Worm (Caenorhabditis elegans) whole organism, late embryonic: ENCODE measurements around the gene T22B7.7.
A peak's percentile ranks its signal among the peaks of the same experiment; 100 is the strongest.

Experiments
- C38D4.7 ChIP-seq: fragments of 200-800 bp; sonication (Bioruptor generic); optimal IDR thresholded peaks from 2 replicates; lab custom pipeline; 2018; ENCODE audit warnings: mild to moderate bottlenecking, missing genetic modification characterization, moderate library complexity, missing compliant biosample characterization
- F13H6.1 ChIP-seq: sonication (generic microtip); optimal IDR thresholded peaks from 2 replicates; lab custom pipeline; 2016; ENCODE audit warnings: missing genetic modification characterization, missing compliant biosample characterization
- K02D7.2 ChIP-seq: sonication (generic microtip); optimal IDR thresholded peaks from 2 replicates; lab custom pipeline; 2017; ENCODE audit warnings: mild to moderate bottlenecking, missing genetic modification characterization, missing compliant biosample characterization
- Y22D7AL.16 ChIP-seq: sonication (generic microtip); optimal IDR thresholded peaks from 2 replicates; lab custom pipeline; 2016; ENCODE audit warnings: missing genetic modification characterization, missing compliant biosample characterization
- ahr-1 ChIP-seq: sonication (generic microtip); optimal IDR thresholded peaks from 2 replicates; lab custom pipeline; 2016; ENCODE audit warnings: missing genetic modification characterization, missing compliant biosample characterization
- ama-1 ChIP-seq: fragments of 150-350 bp; optimal IDR thresholded peaks from 2 replicates; lab custom pipeline; 2014
- ceh-14 ChIP-seq: sonication (generic microtip); optimal IDR thresholded peaks from 2 replicates; lab custom pipeline; 2016; ENCODE audit warnings: missing genotype, missing genetic modification characterization, missing compliant biosample characterization
- ceh-18 ChIP-seq: sonication (generic microtip); optimal IDR thresholded peaks from 2 replicates; lab custom pipeline; 2016; ENCODE audit warnings: missing genetic modification characterization, missing compliant biosample characterization
- ceh-2 ChIP-seq: sonication (generic microtip); optimal IDR thresholded peaks from 2 replicates; lab custom pipeline; 2016; ENCODE audit warnings: missing genotype, missing genetic modification characterization, missing compliant biosample characterization
- ceh-24 ChIP-seq: sonication (generic microtip); optimal IDR thresholded peaks from 2 replicates; lab custom pipeline; 2016; ENCODE audit warnings: mild to moderate bottlenecking, missing genetic modification characterization, missing compliant biosample characterization
- ceh-31 ChIP-seq: sonication (generic microtip); optimal IDR thresholded peaks from 2 replicates; lab custom pipeline; 2016; ENCODE audit warnings: missing genetic modification characterization, missing compliant biosample characterization
- ceh-34 ChIP-seq: sonication (generic microtip); optimal IDR thresholded peaks from 2 replicates; lab custom pipeline; 2016; ENCODE audit warnings: mild to moderate bottlenecking, missing genetic modification characterization, missing compliant biosample characterization
- ceh-48 ChIP-seq: sonication (generic microtip); optimal IDR thresholded peaks from 2 replicates; lab custom pipeline; 2016; ENCODE audit warnings: missing genetic modification characterization, inconsistent platforms, missing compliant biosample characterization
- che-1 ChIP-seq: sonication (generic microtip); optimal IDR thresholded peaks from 2 replicates; lab custom pipeline; 2016; ENCODE audit warnings: mild to moderate bottlenecking, missing genetic modification characterization, missing compliant biosample characterization
- dmd-4 ChIP-seq: sonication (generic microtip); optimal IDR thresholded peaks from 2 replicates; lab custom pipeline; 2016; ENCODE audit warnings: borderline replicate concordance, missing genetic modification characterization, missing compliant biosample characterization
- dve-1 ChIP-seq: sonication (generic microtip); optimal IDR thresholded peaks from 2 replicates; lab custom pipeline; 2017; ENCODE audit warnings: antibody characterized with exemption, mild to moderate bottlenecking, missing genetic modification characterization, missing compliant biosample characterization
- elt-2 ChIP-seq: sonication (generic microtip); optimal IDR thresholded peaks from 2 replicates; lab custom pipeline; 2016; ENCODE audit warnings: missing genetic modification reagents, missing genetic modification characterization, missing compliant biosample characterization
- ets-4 ChIP-seq: sonication (generic microtip); optimal IDR thresholded peaks from 2 replicates; lab custom pipeline; 2016; ENCODE audit warnings: missing genetic modification characterization, missing compliant biosample characterization
- eyg-1 ChIP-seq: sonication (generic microtip); optimal IDR thresholded peaks from 2 replicates; lab custom pipeline; 2016; ENCODE audit warnings: missing genotype, missing genetic modification characterization, missing compliant biosample characterization
- fax-1 ChIP-seq: sonication (generic microtip); optimal IDR thresholded peaks from 2 replicates; lab custom pipeline; 2016; ENCODE audit warnings: missing genotype, missing genetic modification characterization, missing compliant biosample characterization
- fkh-10 ChIP-seq: fragments of 150-350 bp; optimal IDR thresholded peaks from 2 replicates; lab custom pipeline; 2014; ENCODE audit warnings: missing biosample characterization, missing genetic modification reagents, missing genetic modification characterization
- fkh-6 ChIP-seq: sonication (generic microtip); optimal IDR thresholded peaks from 2 replicates; lab custom pipeline; 2016; ENCODE audit warnings: missing genetic modification characterization, missing compliant biosample characterization
- hlh-15 ChIP-seq: sonication (generic microtip); optimal IDR thresholded peaks from 2 replicates; lab custom pipeline; 2016; ENCODE audit warnings: missing genetic modification characterization, missing compliant biosample characterization
- hlh-30 ChIP-seq: sonication (generic microtip); optimal IDR thresholded peaks from 2 replicates; lab custom pipeline; 2017; ENCODE audit warnings: antibody characterized with exemption, missing genetic modification characterization, missing compliant biosample characterization; ENCODE audit not compliant: insufficient read depth
- hlh-6 ChIP-seq: sonication (generic microtip); optimal IDR thresholded peaks from 2 replicates; lab custom pipeline; 2016; ENCODE audit warnings: missing genotype, missing genetic modification characterization, missing compliant biosample characterization
- hlh-8 ChIP-seq: sonication (generic microtip); optimal IDR thresholded peaks from 2 replicates; lab custom pipeline; 2016; ENCODE audit warnings: missing genotype, missing genetic modification characterization, missing compliant biosample characterization
- lim-6 ChIP-seq: sonication (generic microtip); optimal IDR thresholded peaks from 2 replicates; lab custom pipeline; 2016; ENCODE audit warnings: missing genetic modification characterization, missing compliant biosample characterization
- madf-2 ChIP-seq: sonication (generic microtip); optimal IDR thresholded peaks from 2 replicates; lab custom pipeline; 2017; ENCODE audit warnings: missing genetic modification characterization, missing compliant biosample characterization
- mec-3 ChIP-seq: sonication (generic microtip); optimal IDR thresholded peaks from 2 replicates; lab custom pipeline; 2016; ENCODE audit warnings: borderline replicate concordance, missing genetic modification characterization, missing compliant biosample characterization
- nfya-1 ChIP-seq: sonication (generic microtip); optimal IDR thresholded peaks from 2 replicates; lab custom pipeline; 2017; ENCODE audit warnings: missing genetic modification characterization, mild to moderate bottlenecking, missing compliant biosample characterization, antibody characterized with exemption, moderate library complexity
- nhr-11 ChIP-seq: fragments of 150-350 bp; optimal IDR thresholded peaks from 2 replicates; lab custom pipeline; 2014; ENCODE audit warnings: missing biosample characterization, missing genetic modification characterization
- nhr-232 ChIP-seq: sonication (generic microtip); optimal IDR thresholded peaks from 2 replicates; lab custom pipeline; 2016; ENCODE audit warnings: missing genetic modification characterization, missing compliant biosample characterization
- pax-1 ChIP-seq: fragments of 150-350 bp; optimal IDR thresholded peaks from 2 replicates; lab custom pipeline; 2014; ENCODE audit warnings: missing biosample characterization, missing genetic modification characterization
- pha-2 ChIP-seq: sonication (generic microtip); optimal IDR thresholded peaks from 2 replicates; lab custom pipeline; 2017; ENCODE audit warnings: mild to moderate bottlenecking, missing genetic modification characterization, missing compliant biosample characterization
- pha-4 ChIP-seq: fragments of 150-350 bp; optimal IDR thresholded peaks from 2 replicates; lab custom pipeline; 2018; ENCODE audit warnings: missing biosample characterization, missing genetic modification reagents, missing genetic modification characterization
- pqm-1 ChIP-seq: sonication (generic microtip); optimal IDR thresholded peaks from 2 replicates; lab custom pipeline; 2016; ENCODE audit warnings: missing genetic modification characterization, missing compliant biosample characterization
- pros-1 ChIP-seq: fragments of 150-350 bp; optimal IDR thresholded peaks from 2 replicates; lab custom pipeline; 2014; ENCODE audit warnings: missing biosample characterization, missing genetic modification reagents, missing genetic modification characterization
- ref-2 ChIP-seq: sonication (generic microtip); optimal IDR thresholded peaks from 2 replicates; lab custom pipeline; 2016; ENCODE audit warnings: missing genetic modification characterization, missing compliant biosample characterization
- rnt-1 ChIP-seq: sonication (generic microtip); optimal IDR thresholded peaks from 2 replicates; lab custom pipeline; 2016; ENCODE audit warnings: missing genetic modification characterization, missing compliant biosample characterization
- sdc-2 ChIP-seq: sonication (generic microtip); optimal IDR thresholded peaks from 2 replicates; lab custom pipeline; 2016; ENCODE audit warnings: missing genotype, missing genetic modification characterization, missing compliant biosample characterization
- sox-2 ChIP-seq: fragments of 200-800 bp; sonication (Bioruptor generic); IDR thresholded peaks from 2 replicates; pipeline ENCODE4 v1.3.6; 2022; ENCODE audit warnings: missing genetic modification reagents, missing genetic modification characterization, missing compliant biosample characterization
- sox-4 ChIP-seq: sonication (generic microtip); optimal IDR thresholded peaks from 2 replicates; lab custom pipeline; 2017; ENCODE audit warnings: mild to moderate bottlenecking, missing genetic modification characterization, inconsistent platforms, missing compliant biosample characterization
- syd-9 ChIP-seq: sonication (generic microtip); optimal IDR thresholded peaks from 2 replicates; lab custom pipeline; 2016; ENCODE audit warnings: mild to moderate bottlenecking, missing genetic modification characterization, moderate library complexity, missing compliant biosample characterization
- ttx-3 ChIP-seq: sonication (generic microtip); optimal IDR thresholded peaks from 2 replicates; lab custom pipeline; 2016; ENCODE audit warnings: missing genetic modification reagents, missing genetic modification characterization, missing compliant biosample characterization
- unc-42 ChIP-seq: sonication (generic microtip); optimal IDR thresholded peaks from 2 replicates; lab custom pipeline; 2016; ENCODE audit warnings: missing genotype, missing genetic modification characterization, missing compliant biosample characterization
- unc-55 ChIP-seq: sonication (generic microtip); optimal IDR thresholded peaks from 2 replicates; lab custom pipeline; 2017; ENCODE audit warnings: missing biosample characterization, missing genetic modification reagents, missing genetic modification characterization

Gene T22B7.7

DNA sequence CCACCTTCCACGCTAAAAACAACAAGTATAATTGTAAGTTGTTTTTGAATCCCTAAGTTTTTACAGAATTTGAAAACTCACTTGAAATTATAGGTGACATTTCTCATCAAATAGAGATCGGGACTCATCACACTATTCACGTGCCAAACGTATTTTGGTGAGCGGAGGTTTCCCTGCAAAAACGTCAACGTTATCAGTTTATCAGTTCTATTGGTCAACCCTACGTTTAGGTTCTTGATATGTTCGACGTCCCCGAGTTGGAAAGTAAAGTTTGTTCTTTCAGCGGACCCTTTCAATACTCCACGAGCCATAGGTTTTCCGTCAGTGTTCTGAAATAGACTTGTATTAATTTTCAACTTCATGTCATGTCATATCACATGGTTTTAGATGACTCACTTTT lies 41.5 kb upstream of the T22B7.7 start:
- TF ChIP-seq sox-2, result no peak
- no peak for TF ChIP-seq ceh-14 (tag; lab: Kevin White, UChicago)
- TF ChIP-seq elt-2 (tag; lab: Kevin White, UChicago), result peak; percentile 7
- no peak for TF ChIP-seq unc-42 (tag; lab: Kevin White, UChicago)
- no peak for TF ChIP-seq F13H6.1
- TF ChIP-seq nhr-232, result no peak
- TF ChIP-seq pha-2 (tag; lab: Kevin White, UChicago), result no peak

DNA sequence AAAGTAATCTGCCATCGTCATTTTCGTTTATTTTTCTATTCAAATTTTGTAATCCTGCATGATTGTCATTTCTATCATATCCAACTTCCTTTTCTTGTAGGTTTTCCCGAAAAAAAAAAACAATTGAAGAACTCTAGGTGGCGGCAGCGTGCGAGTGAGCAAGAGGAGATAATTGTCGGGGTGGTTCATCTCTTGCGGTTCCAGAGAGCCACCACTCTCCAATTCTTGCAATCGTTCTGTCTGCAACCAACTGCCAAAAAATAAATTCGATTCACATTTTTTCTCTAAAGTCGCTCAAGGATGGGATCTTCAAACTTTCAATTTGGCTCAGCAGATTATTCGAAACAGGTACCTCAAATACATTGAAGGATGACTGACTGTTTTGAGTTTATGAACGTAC lies 38.2 kb upstream of the T22B7.7 start, which contains the start of gene W01C8.1:
W01C8.1 (plus strand) TSS at position 301 of the 400 bp plus-strand sequence.
- no peak for TF ChIP-seq hlh-15 (tag; lab: Kevin White, UChicago)
- TF ChIP-seq hlh-6 (tag; lab: Kevin White, UChicago), result no peak
- TF ChIP-seq rnt-1 (tag; lab: Kevin White, UChicago), result no peak
- TF ChIP-seq ceh-2 (tag; lab: Kevin White, UChicago), result no peak
- no peak for TF ChIP-seq C38D4.7 (GFP tag; lab: Kevin White, UChicago)
- no peak for TF ChIP-seq sox-4 (tag; lab: Kevin White, UChicago)
- no peak for TF ChIP-seq ahr-1
- TF ChIP-seq ttx-3 (tag; lab: Kevin White, UChicago), result no peak
- no peak for TF ChIP-seq hlh-30
- no peak for TF ChIP-seq fax-1 (tag; lab: Kevin White, UChicago)
- TF ChIP-seq ceh-18 (tag; lab: Kevin White, UChicago), result no peak
- TF ChIP-seq K02D7.2, result no peak
- TF ChIP-seq pha-4 (tag; lab: Kevin White, UChicago), result no peak
- TF ChIP-seq fkh-10 (GFP tag; lab: Kevin White, UChicago), result no peak
- no peak for TF ChIP-seq lim-6 (tag; lab: Kevin White, UChicago)
- no peak for TF ChIP-seq ceh-24
- TF ChIP-seq nhr-11 (tag; lab: Kevin White, UChicago), result no peak
- no peak for TF ChIP-seq nhr-232

DNA sequence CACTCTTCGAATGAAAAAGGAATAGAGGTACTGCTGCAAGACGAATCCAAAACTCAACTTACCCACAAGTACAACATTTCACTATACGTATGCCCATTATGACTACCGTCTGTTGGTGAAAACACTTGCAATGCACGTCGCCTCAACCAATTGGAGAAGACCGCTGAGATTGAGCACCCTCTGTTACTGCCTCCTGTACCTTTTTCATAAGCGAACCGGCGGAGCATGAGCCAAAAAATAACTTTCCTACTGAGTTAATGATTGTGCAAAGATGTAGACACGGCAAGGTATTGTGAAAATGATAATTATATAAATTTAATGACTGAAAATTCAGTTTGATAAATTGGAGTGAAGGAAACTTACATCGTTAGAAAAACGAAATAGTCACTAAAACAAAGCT lies 35.2 kb upstream of the T22B7.7 start:
- TF ChIP-seq pax-1 (tag; lab: Kevin White, UChicago) (no peak), sdc-2 (tag; lab: Kevin White, UChicago) (peak; percentile 90)

DNA sequence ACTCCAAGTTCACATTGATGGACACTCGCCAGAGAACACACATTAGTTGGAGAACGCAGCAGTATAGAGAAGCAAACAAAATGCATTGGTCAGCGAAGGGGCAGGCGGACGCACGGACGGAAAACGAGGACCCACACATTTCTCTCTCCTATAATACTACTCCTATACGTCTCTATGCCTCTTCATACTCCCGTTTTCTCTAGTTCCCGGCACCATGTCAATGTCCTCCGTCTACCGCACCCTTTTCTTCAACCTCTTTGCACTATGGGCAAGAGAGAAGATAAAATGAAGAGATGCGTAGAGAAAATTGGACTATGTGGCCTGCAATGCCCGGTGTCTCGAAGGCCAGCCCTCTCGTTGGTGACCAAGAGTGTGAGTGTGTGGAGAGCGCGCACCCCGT lies 32.2 kb upstream of the T22B7.7 start, which contains the start of gene set-20:
set-20 (minus strand) TSS at position 94 of the 400 bp plus-strand sequence.
- TF ChIP-seq ceh-14 (tag; lab: Kevin White, UChicago), result peak; percentile 49
- peak; percentile 10 for TF ChIP-seq Y22D7AL.16 (tag; lab: Kevin White, UChicago)
- peak; percentile 64 for TF ChIP-seq pha-2 (tag; lab: Kevin White, UChicago)
- peak; percentile 79 for TF ChIP-seq ceh-34 (tag; lab: Kevin White, UChicago)
- peak; percentile 63 for TF ChIP-seq pros-1 (tag; lab: Kevin White, UChicago)
- peak; percentile 51 for TF ChIP-seq ceh-48
- peak; percentile 47 for TF ChIP-seq hlh-8 (tag; lab: Kevin White, UChicago)
- peak; percentile 15 for TF ChIP-seq dmd-4 (tag; lab: Kevin White, UChicago)
- TF ChIP-seq ttx-3 (tag; lab: Kevin White, UChicago), result peak; percentile 38
- peak; percentile 10 for TF ChIP-seq ets-4 (tag; lab: Kevin White, UChicago)
- peak; percentile 92 for TF ChIP-seq ceh-31 (tag; lab: Kevin White, UChicago)
- TF ChIP-seq lim-6 (tag; lab: Kevin White, UChicago), result no peak
- no peak for TF ChIP-seq fkh-6 (tag; lab: Kevin White, UChicago)
- TF ChIP-seq madf-2 (tag; lab: Kevin White, UChicago), result peak; percentile 32
- TF ChIP-seq sox-2, result no peak; the same call in 1 of the 2 replicates
- TF ChIP-seq ceh-18 (tag; lab: Kevin White, UChicago), result peak; percentile 73
- peak; percentile 13 for TF ChIP-seq eyg-1 (tag; lab: Kevin White, UChicago)
- TF ChIP-seq unc-55 (GFP tag; lab: Kevin White, UChicago), result peak; percentile 78
- TF ChIP-seq nhr-11 (tag; lab: Kevin White, UChicago), result no peak
- TF ChIP-seq ref-2 (tag; lab: Kevin White, UChicago), result peak; percentile 75
- peak; percentile 88 for TF ChIP-seq rnt-1 (tag; lab: Kevin White, UChicago)
- peak; percentile 75 for TF ChIP-seq syd-9 (tag; lab: Kevin White, UChicago)
- TF ChIP-seq C38D4.7 (GFP tag; lab: Kevin White, UChicago), result no peak
- peak; percentile 45 for TF ChIP-seq dve-1 (tag; lab: Kevin White, UChicago)
- no peak for TF ChIP-seq mec-3 (tag; lab: Kevin White, UChicago)
- TF ChIP-seq ama-1 (lab: Kevin White, UChicago), result no peak
- no peak for TF ChIP-seq fkh-10 (GFP tag; lab: Kevin White, UChicago)
- no peak for TF ChIP-seq pqm-1 (tag; lab: Kevin White, UChicago)
- TF ChIP-seq F13H6.1, result peak; percentile 62
- peak; percentile 46 for TF ChIP-seq hlh-6 (tag; lab: Kevin White, UChicago)
- TF ChIP-seq pha-4 (tag; lab: Kevin White, UChicago), result no peak
- TF ChIP-seq che-1, result no peak
- TF ChIP-seq fax-1 (tag; lab: Kevin White, UChicago), result peak; percentile 25
- TF ChIP-seq nfya-1 (tag; lab: Kevin White, UChicago), result peak; percentile 88
- TF ChIP-seq unc-42 (tag; lab: Kevin White, UChicago), result peak; percentile 32
